1 fruit fly cellular context compared by ENCODE assay signal in the genomic region with DNA sequence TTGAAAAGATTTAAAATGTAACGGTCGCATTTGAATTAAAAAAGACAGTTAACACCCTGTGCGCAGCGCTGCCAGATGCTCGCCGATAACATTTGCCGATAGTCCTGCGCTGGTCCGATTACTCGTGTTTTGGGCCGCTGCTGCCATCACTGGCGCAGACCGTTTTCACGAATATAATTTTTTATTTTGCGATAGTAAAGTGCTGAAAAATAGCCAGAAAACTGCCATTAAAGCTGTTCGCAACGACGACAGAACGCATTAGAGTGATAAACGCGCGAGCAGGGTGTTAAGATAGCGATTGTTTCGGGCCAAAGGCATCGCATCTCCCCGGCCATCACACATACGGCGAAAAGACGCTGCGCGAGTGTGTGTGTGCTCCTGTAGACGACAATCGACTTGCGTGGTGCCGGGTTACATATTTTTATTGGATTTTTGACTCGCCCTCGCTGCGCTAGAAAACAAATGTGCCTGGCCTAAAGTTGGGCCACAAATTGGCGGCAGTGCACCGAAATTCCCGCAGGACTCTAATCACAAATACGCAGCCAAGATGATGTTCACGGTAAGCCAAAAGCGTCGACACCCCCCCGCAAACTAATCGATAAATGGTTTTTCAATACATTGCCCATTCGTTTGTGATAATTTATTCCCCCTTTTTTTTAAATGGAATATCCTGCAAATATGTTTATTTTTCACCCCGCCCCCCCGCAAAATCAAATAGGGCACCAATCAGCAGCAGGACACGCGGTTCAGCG.
TF ChIP-seq lines count a peak whose summit lies in the region.

TSS of gene Srrm1 (plus strand) at position 116 of the 752 bp plus-strand sequence.

TF ChIP-seq in whole organism, embryonic, 481 proteins besides CTCF, POLR2A, EP300 and RAD21 (continued from another document and continues in another):
- peak; percentile 30 for TF ChIP-seq lbe (GFP tag; optimal IDR thresholded peaks at IDR 0.05; lab: Kevin White, UChicago)
- TF ChIP-seq CG8924 (tag; optimal IDR thresholded peaks at IDR 0.05; lab: Kevin White, UChicago): no peak
- TF ChIP-seq lab (GFP tag; optimal IDR thresholded peaks at IDR 0.05; lab: Kevin White, UChicago): peak; percentile 35
- TF ChIP-seq MTF-1 (GFP tag; optimal IDR thresholded peaks at IDR 0.05; lab: Kevin White, UChicago; ENCODE audit: borderline replicate concordance): no peak
- TF ChIP-seq CG16813 (GFP tag; IDR thresholded peaks at IDR 0.05; lab: Robert Waterston, UW; ENCODE audit: partially characterized antibody): peak; percentile 93
- peak; percentile 88 for TF ChIP-seq Scr (GFP tag; IDR thresholded peaks at IDR 0.05; lab: Robert Waterston, UW; ENCODE audit: partially characterized antibody)
- peak; percentile 72 for TF ChIP-seq lilli (GFP tag; optimal IDR thresholded peaks at IDR 0.05; lab: Kevin White, UChicago)
- TF ChIP-seq CG9932 (GFP tag; IDR thresholded peaks at IDR 0.05; lab: Robert Waterston, UW): peak; percentile 71
- no peak for TF ChIP-seq CG12942 (GFP tag; optimal IDR thresholded peaks at IDR 0.05; lab: Kevin White, UChicago)
- peak; percentile 97 for TF ChIP-seq BEAF-32 (GFP tag; optimal IDR thresholded peaks at IDR 0.05; lab: Kevin White, UChicago)
- no peak for TF ChIP-seq exex (tag; optimal IDR thresholded peaks at IDR 0.05; lab: Kevin White, UChicago)
- TF ChIP-seq sr (GFP tag; IDR thresholded peaks at IDR 0.05; lab: Robert Waterston, UW): no peak
- TF ChIP-seq HmgZ (tag; optimal IDR thresholded peaks at IDR 0.05; lab: Kevin White, UChicago): peak; percentile 63
- TF ChIP-seq D (optimal IDR thresholded peaks at IDR 0.05; lab: Kevin White, UChicago): no peak
- no peak for TF ChIP-seq D (GFP tag; optimal IDR thresholded peaks at IDR 0.05; lab: Kevin White, UChicago)
- no peak for TF ChIP-seq CG14014 (GFP tag; IDR thresholded peaks at IDR 0.05; lab: Robert Waterston, UW)
- TF ChIP-seq CG4854 (GFP tag; optimal IDR thresholded peaks at IDR 0.05; lab: Kevin White, UChicago): peak; percentile 10
- TF ChIP-seq CG7987 (GFP tag; optimal IDR thresholded peaks at IDR 0.05; lab: Kevin White, UChicago): peak; percentile 31
- TF ChIP-seq HLH54F (GFP tag; optimal IDR thresholded peaks at IDR 0.05; lab: Kevin White, UChicago): peak; percentile 64
- no peak for TF ChIP-seq ac (GFP tag; optimal IDR thresholded peaks at IDR 0.05; lab: Kevin White, UChicago)
- peak; percentile 69 for TF ChIP-seq CG1603 (tag; optimal IDR thresholded peaks at IDR 0.05; lab: Kevin White, UChicago)
- TF ChIP-seq NC2α (GFP tag; optimal IDR thresholded peaks at IDR 0.05; lab: Kevin White, UChicago): no peak
- TF ChIP-seq wek (GFP tag; optimal IDR thresholded peaks at IDR 0.05; lab: Kevin White, UChicago): no peak
- no peak for TF ChIP-seq odd (GFP tag; optimal IDR thresholded peaks at IDR 0.05; lab: Kevin White, UChicago)
- peak; percentile 34 for TF ChIP-seq tin (GFP tag; optimal IDR thresholded peaks at IDR 0.05; lab: Kevin White, UChicago)
- TF ChIP-seq Lhr (GFP tag; optimal IDR thresholded peaks at IDR 0.05; lab: Kevin White, UChicago): peak; percentile 76
- TF ChIP-seq slbo (GFP tag; IDR thresholded peaks at IDR 0.05; lab: Robert Waterston, UW): peak; percentile 59; the same call in 1 of the 2 replicates
- peak; percentile 51 for TF ChIP-seq her (GFP tag; optimal IDR thresholded peaks at IDR 0.05; lab: Kevin White, UChicago)
- TF ChIP-seq CG4360 (GFP tag; IDR thresholded peaks at IDR 0.05; lab: Robert Waterston, UW): no peak
- TF ChIP-seq mirr (GFP tag; optimal IDR thresholded peaks at IDR 0.05; lab: Kevin White, UChicago): no peak
- no peak for TF ChIP-seq CG11093 (GFP tag; IDR thresholded peaks at IDR 0.05; lab: Robert Waterston, UW)
- no peak for TF ChIP-seq Ssrp (tag; optimal IDR thresholded peaks at IDR 0.05; lab: Kevin White, UChicago)
- peak; percentile 87 for TF ChIP-seq hbn (GFP tag; IDR thresholded peaks at IDR 0.05; lab: Robert Waterston, UW; ENCODE audit: partially characterized antibody)
- TF ChIP-seq cato (GFP tag; optimal IDR thresholded peaks at IDR 0.05; lab: Kevin White, UChicago; ENCODE audit: borderline replicate concordance): no peak
- TF ChIP-seq sna (GFP tag; IDR thresholded peaks at IDR 0.05; lab: Robert Waterston, UW; ENCODE audit: partially characterized antibody): peak; percentile 79; the same call in 1 of the 2 replicates
- peak; percentile 50 for TF ChIP-seq jumu (GFP tag; optimal IDR thresholded peaks at IDR 0.05; lab: Kevin White, UChicago)
- peak; percentile 53 for TF ChIP-seq Xbp1 (GFP tag; optimal IDR thresholded peaks at IDR 0.05; lab: Kevin White, UChicago)
- peak; percentile 56 for TF ChIP-seq phol (tag; optimal IDR thresholded peaks at IDR 0.05; lab: Kevin White, UChicago)
- TF ChIP-seq pnt (GFP tag; optimal IDR thresholded peaks at IDR 0.05; lab: Kevin White, UChicago): peak; percentile 47
- no peak for TF ChIP-seq gt (GFP tag; IDR thresholded peaks at IDR 0.05; lab: Robert Waterston, UW)
- TF ChIP-seq CG10959 (GFP tag; IDR thresholded peaks at IDR 0.05; lab: Robert Waterston, UW): no peak
- TF ChIP-seq z (GFP tag; IDR thresholded peaks at IDR 0.05; lab: Robert Waterston, UW): no peak
- peak; percentile 60 for TF ChIP-seq CG15514 (GFP tag; optimal IDR thresholded peaks at IDR 0.05; lab: Kevin White, UChicago)
- peak; percentile 67 for TF ChIP-seq trem (tag; optimal IDR thresholded peaks at IDR 0.05; lab: Kevin White, UChicago)
- peak; percentile 33 for TF ChIP-seq Neu2 (GFP tag; optimal IDR thresholded peaks at IDR 0.05; lab: Kevin White, UChicago; ENCODE audit: borderline replicate concordance)
- TF ChIP-seq Mad (GFP tag; optimal IDR thresholded peaks at IDR 0.05; lab: Kevin White, UChicago): peak; percentile 27
- no peak for TF ChIP-seq CG9437 (GFP tag; optimal IDR thresholded peaks at IDR 0.05; lab: Kevin White, UChicago)
- TF ChIP-seq Trl (optimal IDR thresholded peaks at IDR 0.05; lab: Kevin White, UChicago): no peak
- peak; percentile 52 for TF ChIP-seq Trl (GFP tag; optimal IDR thresholded peaks at IDR 0.05; lab: Kevin White, UChicago)
- no peak for TF ChIP-seq chm (GFP tag; IDR thresholded peaks at IDR 0.05; lab: Robert Waterston, UW)
- no peak for TF ChIP-seq esg (GFP tag; conservative IDR thresholded peaks at IDR 0.05; lab: Robert Waterston, UW)
- no peak for TF ChIP-seq CG10274 (GFP tag; optimal IDR thresholded peaks at IDR 0.05; lab: Kevin White, UChicago)
- TF ChIP-seq zfh1 (GFP tag; IDR thresholded peaks at IDR 0.05; lab: Robert Waterston, UW): peak; percentile 71
- TF ChIP-seq pita (GFP tag; optimal IDR thresholded peaks at IDR 0.05; lab: Kevin White, UChicago): no peak
- peak; percentile 59 for TF ChIP-seq CG30403 (GFP tag; optimal IDR thresholded peaks at IDR 0.05; lab: Kevin White, UChicago)
- peak; percentile 79 for TF ChIP-seq CG33213 (GFP tag; optimal IDR thresholded peaks at IDR 0.05; lab: Kevin White, UChicago)
- TF ChIP-seq Drgx (GFP tag; IDR thresholded peaks at IDR 0.05; lab: Robert Waterston, UW): no peak
- peak; percentile 61 for TF ChIP-seq zfh2 (GFP tag; optimal IDR thresholded peaks at IDR 0.05; lab: Kevin White, UChicago)
- TF ChIP-seq danr (GFP tag; IDR thresholded peaks at IDR 0.05; lab: Robert Waterston, UW): no peak
- no peak for TF ChIP-seq CG12219 (GFP tag; optimal IDR thresholded peaks at IDR 0.05; lab: Kevin White, UChicago)
- no peak for TF ChIP-seq CG6854 (GFP tag; optimal IDR thresholded peaks at IDR 0.05; lab: Kevin White, UChicago)
- TF ChIP-seq Opbp (GFP tag; IDR thresholded peaks at IDR 0.05; lab: Robert Waterston, UW; ENCODE audit: partially characterized antibody): peak; percentile 93
- no peak for TF ChIP-seq ab (GFP tag; optimal IDR thresholded peaks at IDR 0.05; lab: Kevin White, UChicago)
- TF ChIP-seq CG5245 (GFP tag; optimal IDR thresholded peaks at IDR 0.05; lab: Kevin White, UChicago): peak; percentile 4
- TF ChIP-seq CG18262 (tag; optimal IDR thresholded peaks at IDR 0.05; lab: Kevin White, UChicago): peak; percentile 25
- peak; percentile 23; the same call in 1 of the 2 replicates for TF ChIP-seq sisA (GFP tag; IDR thresholded peaks at IDR 0.05; lab: Robert Waterston, UW)
- peak; percentile 63 for TF ChIP-seq sob (GFP tag; IDR thresholded peaks at IDR 0.05; lab: Robert Waterston, UW)
- TF ChIP-seq dimm (GFP tag; IDR thresholded peaks at IDR 0.05; lab: Robert Waterston, UW): no peak
- peak; percentile 92 for TF ChIP-seq inv (GFP tag; IDR thresholded peaks at IDR 0.05; lab: Robert Waterston, UW; ENCODE audit: partially characterized antibody)
- no peak for TF ChIP-seq CG10431 (GFP tag; optimal IDR thresholded peaks at IDR 0.05; lab: Kevin White, UChicago)
- no peak for TF ChIP-seq bowl (GFP tag; IDR thresholded peaks at IDR 0.05; lab: Robert Waterston, UW)
- TF ChIP-seq Hr78 (GFP tag; optimal IDR thresholded peaks at IDR 0.05; lab: Kevin White, UChicago): no peak
- no peak for TF ChIP-seq CG12104 (GFP tag; optimal IDR thresholded peaks at IDR 0.05; lab: Kevin White, UChicago)
- TF ChIP-seq sc (optimal IDR thresholded peaks at IDR 0.05; lab: Kevin White, UChicago): no peak
- TF ChIP-seq sc (GFP tag; optimal IDR thresholded peaks at IDR 0.05; lab: Kevin White, UChicago): no peak
- peak; percentile 87 for TF ChIP-seq HLH4C (GFP tag; IDR thresholded peaks at IDR 0.05; lab: Robert Waterston, UW; ENCODE audit: partially characterized antibody)
- TF ChIP-seq stc (GFP tag; IDR thresholded peaks at IDR 0.05; lab: Robert Waterston, UW): no peak
- TF ChIP-seq croc (GFP tag; conservative IDR thresholded peaks at IDR 0.05; lab: Robert Waterston, UW): no peak
- TF ChIP-seq PHDP (tag; optimal IDR thresholded peaks at IDR 0.05; lab: Kevin White, UChicago): no peak
- TF ChIP-seq CG14860 (GFP tag; IDR thresholded peaks at IDR 0.05; lab: Robert Waterston, UW; ENCODE audit: partially characterized antibody): peak; percentile 77
- TF ChIP-seq bigmax (GFP tag; optimal IDR thresholded peaks at IDR 0.05; lab: Kevin White, UChicago): no peak
- TF ChIP-seq Doc3 (GFP tag; IDR thresholded peaks at IDR 0.05; lab: Robert Waterston, UW; ENCODE audit: partially characterized antibody): peak; percentile 79
- peak; percentile 38 for TF ChIP-seq maf-S (GFP tag; optimal IDR thresholded peaks at IDR 0.05; lab: Kevin White, UChicago)
- peak; percentile 25 for TF ChIP-seq gcm2 (GFP tag; optimal IDR thresholded peaks at IDR 0.05; lab: Kevin White, UChicago)
- no peak for TF ChIP-seq Ptx1 (GFP tag; IDR thresholded peaks at IDR 0.05; lab: Robert Waterston, UW)
- TF ChIP-seq gsb (GFP tag; IDR thresholded peaks at IDR 0.05; lab: Robert Waterston, UW): no peak
- TF ChIP-seq CG4820 (GFP tag; optimal IDR thresholded peaks at IDR 0.05; lab: Kevin White, UChicago): peak; percentile 21
- peak; percentile 25 for TF ChIP-seq CG12744 (GFP tag; optimal IDR thresholded peaks at IDR 0.05; lab: Kevin White, UChicago)
- TF ChIP-seq CG11696 (GFP tag; IDR thresholded peaks at IDR 0.05; lab: Robert Waterston, UW): no peak
- peak; percentile 26 for TF ChIP-seq CG4424 (GFP tag; optimal IDR thresholded peaks at IDR 0.05; lab: Kevin White, UChicago)
- TF ChIP-seq Atf-2 (GFP tag; optimal IDR thresholded peaks at IDR 0.05; lab: Kevin White, UChicago): peak; percentile 17
- no peak for TF ChIP-seq nerfin-1 (tag; optimal IDR thresholded peaks at IDR 0.05; lab: Kevin White, UChicago)
- peak; percentile 17; the same call in 1 of the 3 replicates for TF ChIP-seq CG11456 (GFP tag; IDR thresholded peaks at IDR 0.05; lab: Robert Waterston, UW)
- peak; percentile 86; the same call in 2 of the 3 replicates for TF ChIP-seq mld (GFP tag; IDR thresholded peaks at IDR 0.05; lab: Robert Waterston, UW; ENCODE audit: partially characterized antibody)
- TF ChIP-seq CG3726 (GFP tag; IDR thresholded peaks at IDR 0.05; lab: Robert Waterston, UW): no peak
- peak; percentile 25 for TF ChIP-seq Nf-YC (tag; optimal IDR thresholded peaks at IDR 0.05; lab: Kevin White, UChicago)
- TF ChIP-seq scrt (GFP tag; optimal IDR thresholded peaks at IDR 0.05; lab: Kevin White, UChicago): no peak
- TF ChIP-seq Doc2 (GFP tag; IDR thresholded peaks at IDR 0.05; lab: Robert Waterston, UW): no peak
- TF ChIP-seq Med (GFP tag; lab: Kevin White, UChicago): peak; percentile 94
- TF ChIP-seq CG17912 (GFP tag; optimal IDR thresholded peaks at IDR 0.05; lab: Kevin White, UChicago): no peak
- peak; percentile 35 for TF ChIP-seq CG6272 (GFP tag; IDR thresholded peaks at IDR 0.05; lab: Robert Waterston, UW)
- TF ChIP-seq trh (GFP tag; optimal IDR thresholded peaks at IDR 0.05; lab: Kevin White, UChicago): no peak
- 0 out of 2 replicates have a peak, but pooled peaks have one; percentile 37 for TF ChIP-seq CG5953 (GFP tag; IDR thresholded peaks at IDR 0.05; lab: Robert Waterston, UW)
- peak; percentile 97 for TF ChIP-seq Ets65A (GFP tag; lab: Kevin White, UChicago)
- no peak for TF ChIP-seq Rx (GFP tag; IDR thresholded peaks at IDR 0.05; lab: Robert Waterston, UW)
- TF ChIP-seq bsh (GFP tag; optimal IDR thresholded peaks at IDR 0.05; lab: Kevin White, UChicago): no peak
- peak; percentile 39 for TF ChIP-seq B-H2 (GFP tag; optimal IDR thresholded peaks at IDR 0.05; lab: Kevin White, UChicago)
- TF ChIP-seq CG15269 (tag; optimal IDR thresholded peaks at IDR 0.05; lab: Kevin White, UChicago): no peak
- peak; percentile 1 for TF ChIP-seq CG17802 (tag; optimal IDR thresholded peaks at IDR 0.05; lab: Kevin White, UChicago)
- no peak for TF ChIP-seq CG8281 (tag; optimal IDR thresholded peaks at IDR 0.05; lab: Kevin White, UChicago)
- TF ChIP-seq Fer2 (tag; optimal IDR thresholded peaks at IDR 0.05; lab: Kevin White, UChicago): no peak
- TF ChIP-seq Sry-β (GFP tag; optimal IDR thresholded peaks at IDR 0.05; lab: Kevin White, UChicago): peak; percentile 58
- peak; percentile 23 for TF ChIP-seq Abd-B (GFP tag; optimal IDR thresholded peaks at IDR 0.05; lab: Kevin White, UChicago)
- peak; percentile 100 for TF ChIP-seq Myb (GFP tag; optimal IDR thresholded peaks at IDR 0.05; lab: Kevin White, UChicago)
- peak; percentile 3 for TF ChIP-seq CG7928 (GFP tag; optimal IDR thresholded peaks at IDR 0.05; lab: Kevin White, UChicago)
- TF ChIP-seq CG32772 (GFP tag; IDR thresholded peaks at IDR 0.05; lab: Robert Waterston, UW): 0 out of 2 replicates have a peak, but pooled peaks have one; percentile 5
- no peak for TF ChIP-seq Usf (GFP tag; optimal IDR thresholded peaks at IDR 0.05; lab: Kevin White, UChicago)
- TF ChIP-seq CG17359 (tag; optimal IDR thresholded peaks at IDR 0.05; lab: Kevin White, UChicago): no peak
- TF ChIP-seq nmo (GFP tag; optimal IDR thresholded peaks at IDR 0.05; lab: Kevin White, UChicago): peak; percentile 55
- TF ChIP-seq CG8478 (optimal IDR thresholded peaks at IDR 0.05; lab: Kevin White, UChicago): no peak
- TF ChIP-seq so (GFP tag; IDR thresholded peaks at IDR 0.05; lab: Robert Waterston, UW): 0 out of 3 replicates have a peak, but pooled peaks have one; percentile 64
- peak; percentile 38 for TF ChIP-seq Dip3 (GFP tag; optimal IDR thresholded peaks at IDR 0.05; lab: Kevin White, UChicago)
- peak; percentile 13 for TF ChIP-seq CG3995 (GFP tag; optimal IDR thresholded peaks at IDR 0.05; lab: Kevin White, UChicago)
